Fruit fly (Drosophila melanogaster) whole organism, embryonic: ENCODE data around the gene sloth1.
A peak's percentile ranks its signal among the peaks of the same experiment; 100 is the strongest.

Source experiments
- Abd-B ChIP-seq: fragments of 200-800 bp; sonication (Bioruptor generic); optimal IDR thresholded peaks from 2 replicates; lab custom pipeline; 2018; ENCODE audit warnings: missing biosample characterization, mild to moderate bottlenecking, missing genetic modification characterization, moderate library complexity
- Asciz ChIP-seq: fragments of 200-800 bp; sonication (Bioruptor generic); optimal IDR thresholded peaks from 2 replicates; lab custom pipeline; 2017; ENCODE audit warnings: missing biosample characterization, mild to moderate bottlenecking, missing genetic modification characterization, missing genetic modification reagents
- CG11398 ChIP-seq: fragments of 200-800 bp; sonication (Bioruptor generic); optimal IDR thresholded peaks from 2 replicates; lab custom pipeline; 2016; ENCODE audit warnings: missing biosample characterization, missing genetic modification characterization
- CG11456 ChIP-seq: fragments of 200-800 bp; sonication (Bioruptor generic); IDR thresholded peaks from 3 replicates; pipeline ENCODE4 v1.3.6; 2022; ENCODE audit warnings: missing biosample characterization, missing genetic modification characterization
- CG11696 ChIP-seq: fragments of 200-800 bp; sonication (Bioruptor generic); IDR thresholded peaks from 2 replicates; pipeline ENCODE4 v1.3.6; 2022; ENCODE audit warnings: missing biosample characterization, missing genetic modification characterization
- CG13123 ChIP-seq: fragments of 200-800 bp; sonication (Bioruptor generic); optimal IDR thresholded peaks from 2 replicates; lab custom pipeline; 2016; ENCODE audit warnings: missing biosample characterization, missing genetic modification characterization
- CG13287 ChIP-seq: fragments of 200-800 bp; sonication (Bioruptor generic); IDR thresholded peaks from 2 replicates; pipeline ENCODE4 v1.3.6; 2022; ENCODE audit warnings: missing biosample characterization, missing genetic modification characterization; ENCODE audit not compliant: partially characterized antibody
- CG13894 ChIP-seq: fragments of 200-800 bp; sonication (Bioruptor generic); optimal IDR thresholded peaks from 3 replicates; lab custom pipeline; 2018; ENCODE audit warnings: missing biosample characterization, mild to moderate bottlenecking, missing genetic modification characterization, moderate library complexity
- CG14441 ChIP-seq: fragments of 200-800 bp; sonication (Bioruptor generic); IDR thresholded peaks from 2 replicates; pipeline ENCODE4 v1.3.6; 2022; ENCODE audit warnings: missing biosample characterization, missing genetic modification characterization
- CG14667 ChIP-seq: fragments of 200-800 bp; sonication (Bioruptor generic); IDR thresholded peaks from 2 replicates; pipeline ENCODE4 v1.3.6; 2022; ENCODE audit warnings: missing biosample characterization, missing genetic modification characterization
- CG31365 ChIP-seq: fragments of 200-800 bp; sonication (Bioruptor generic); optimal IDR thresholded peaks from 2 replicates; lab custom pipeline; 2018; ENCODE audit warnings: missing biosample characterization, mild to moderate bottlenecking, missing genetic modification characterization
- CG31441 ChIP-seq: fragments of 200-800 bp; sonication (Bioruptor generic); IDR thresholded peaks from 2 replicates; pipeline ENCODE4 v1.3.6; 2022; ENCODE audit warnings: missing biosample characterization, missing genetic modification characterization
- CG3163 ChIP-seq: fragments of 200-800 bp; sonication (Bioruptor generic); optimal IDR thresholded peaks from 3 replicates; lab custom pipeline; 2016; ENCODE audit warnings: missing biosample characterization, missing genetic modification characterization
- CG6272 ChIP-seq: fragments of 200-800 bp; sonication (Bioruptor generic); IDR thresholded peaks from 2 replicates; pipeline ENCODE4 v1.3.6; 2022; ENCODE audit warnings: missing biosample characterization, missing genetic modification characterization
- CG9876 ChIP-seq: fragments of 200-800 bp; sonication (Bioruptor generic); optimal IDR thresholded peaks from 2 replicates; lab custom pipeline; 2016; ENCODE audit warnings: missing biosample characterization, missing genetic modification characterization
- Hmr ChIP-seq: fragments of 200-800 bp; sonication (Bioruptor generic); optimal IDR thresholded peaks from 3 replicates; lab custom pipeline; 2017; ENCODE audit warnings: mild to moderate bottlenecking, missing biosample characterization, missing genetic modification reagents, missing genetic modification characterization
- Lim3 ChIP-seq: fragments of 200-800 bp; sonication (Bioruptor generic); IDR thresholded peaks from 2 replicates; pipeline ENCODE4 v1.3.6; 2022; ENCODE audit warnings: missing biosample characterization, missing genetic modification characterization
- NC2α ChIP-seq: fragments of 200-800 bp; sonication (Bioruptor generic); optimal IDR thresholded peaks from 2 replicates; lab custom pipeline; 2016; ENCODE audit warnings: missing biosample characterization, missing genetic modification characterization
- NK7.1 ChIP-seq: fragments of 200-800 bp; sonication (Bioruptor generic); optimal IDR thresholded peaks from 3 replicates; lab custom pipeline; 2016; ENCODE audit warnings: missing biosample characterization, missing genetic modification characterization
- Oaz ChIP-seq: fragments of 200-800 bp; sonication (Bioruptor generic); IDR thresholded peaks from 2 replicates; pipeline ENCODE4 v1.3.6; 2022; ENCODE audit warnings: missing biosample characterization, missing genetic modification characterization
- Poxn ChIP-seq: fragments of 200-800 bp; sonication (Bioruptor generic); IDR thresholded peaks from 2 replicates; pipeline ENCODE4 v1.3.6; 2022; ENCODE audit warnings: missing biosample characterization, missing genetic modification characterization
- Sry-δ ChIP-seq: fragments of 200-800 bp; sonication (Bioruptor generic); optimal IDR thresholded peaks from 2 replicates; lab custom pipeline; 2016; ENCODE audit warnings: missing biosample characterization, missing genetic modification characterization
- Ssrp ChIP-seq: fragments of 200-800 bp; sonication (Bioruptor generic); optimal IDR thresholded peaks from 2 replicates; lab custom pipeline; 2018; ENCODE audit warnings: missing biosample characterization, mild to moderate bottlenecking, missing genetic modification characterization, moderate library complexity
- Tbp ChIP-seq: fragments of >200 bp; optimal IDR thresholded peaks from 2 replicates; lab custom pipeline; 2018; ENCODE audit warnings: missing biosample characterization, missing genetic modification characterization
- Trl ChIP-seq, 3 experiments: fragments of >200 bp in 2 of 3; fragments of 200-800 bp in 1 of 3; sonication (Bioruptor generic) in 1 of 3; optimal IDR thresholded peaks; 2 replicates in 1 of 3; 3 replicates in 2 of 3; lab custom pipeline; 2016 to 2017; ENCODE audit warnings: missing biosample characterization in 1 of 3, missing genetic modification characterization in 1 of 3
- YL-1 ChIP-seq: fragments of 200-800 bp; sonication (Bioruptor generic); optimal IDR thresholded peaks from 3 replicates; lab custom pipeline; 2017; ENCODE audit warnings: missing biosample characterization, mild to moderate bottlenecking, missing genetic modification characterization
- croc ChIP-seq: fragments of 200-800 bp; sonication (Bioruptor generic); conservative IDR thresholded peaks from 3 replicates; pipeline ENCODE4 v1.3.6; 2022; ENCODE audit warnings: missing biosample characterization, missing genetic modification characterization
- crp ChIP-seq, 2 experiments: fragments of 200-800 bp; sonication (Bioruptor generic); optimal IDR thresholded peaks; 2 replicates in 1 of 2; 3 replicates in 1 of 2; lab custom pipeline; 2017; ENCODE audit warnings: missing biosample characterization in 2 of 2, missing genetic modification characterization in 2 of 2, mild to moderate bottlenecking in 1 of 2, moderate library complexity in 1 of 2
- danr ChIP-seq: fragments of 200-800 bp; sonication (Bioruptor generic); IDR thresholded peaks from 2 replicates; pipeline ENCODE4 v1.3.6; 2022; ENCODE audit warnings: missing biosample characterization, missing genetic modification characterization
- dimm ChIP-seq: fragments of 200-800 bp; sonication (Bioruptor generic); IDR thresholded peaks from 2 replicates; pipeline ENCODE4 v1.3.6; 2022; ENCODE audit warnings: missing biosample characterization, missing genetic modification characterization
- disco-r ChIP-seq: fragments of 200-800 bp; sonication (Bioruptor generic); optimal IDR thresholded peaks from 2 replicates; lab custom pipeline; 2016; ENCODE audit warnings: missing biosample characterization, missing genetic modification characterization
- ftz-f1 ChIP-seq: fragments of 200-800 bp; sonication (Bioruptor generic); optimal IDR thresholded peaks from 2 replicates; lab custom pipeline; 2016; ENCODE audit warnings: missing biosample characterization, missing genetic modification characterization
- fu2 ChIP-seq: fragments of 200-800 bp; sonication (Bioruptor generic); optimal IDR thresholded peaks from 2 replicates; lab custom pipeline; 2016; ENCODE audit warnings: missing biosample characterization, missing genetic modification characterization
- gro ChIP-seq: fragments of 200-800 bp; sonication (Bioruptor generic); optimal IDR thresholded peaks from 2 replicates; lab custom pipeline; 2016; ENCODE audit warnings: missing biosample characterization, missing genetic modification characterization
- gsb ChIP-seq: fragments of 200-800 bp; sonication (Bioruptor generic); IDR thresholded peaks from 2 replicates; pipeline ENCODE4 v1.3.6; 2022; ENCODE audit warnings: missing biosample characterization, missing genetic modification characterization
- kah ChIP-seq: fragments of 200-800 bp; sonication (Bioruptor generic); optimal IDR thresholded peaks from 2 replicates; lab custom pipeline; 2018; ENCODE audit warnings: missing biosample characterization, mild to moderate bottlenecking, missing genetic modification characterization
- ken ChIP-seq: fragments of 200-800 bp; sonication (Bioruptor generic); IDR thresholded peaks from 3 replicates; pipeline ENCODE4 v1.3.6; 2022; ENCODE audit warnings: missing biosample characterization, missing genetic modification characterization
- kni ChIP-seq: fragments of 200-800 bp; sonication (Bioruptor generic); optimal IDR thresholded peaks from 3 replicates; lab custom pipeline; 2017; ENCODE audit warnings: mild to moderate bottlenecking, missing biosample characterization, missing genetic modification reagents, missing genetic modification characterization
- lov ChIP-seq, 2 experiments: fragments of 200-800 bp in 1 of 2; fragments of >200 bp in 1 of 2; sonication (Bioruptor generic) in 1 of 2; IDR thresholded peaks in 1 of 2; optimal IDR thresholded peaks in 1 of 2; 2 replicates in 1 of 2; 3 replicates in 1 of 2; pipeline versions ENCODE4 v1.3.6 to Lab custom; 2017 to 2022; ENCODE audit warnings: missing biosample characterization in 1 of 2, missing genetic modification characterization in 1 of 2
- maf-S ChIP-seq: fragments of 200-800 bp; sonication (Bioruptor generic); optimal IDR thresholded peaks from 2 replicates; lab custom pipeline; 2016; ENCODE audit warnings: missing biosample characterization, missing genetic modification characterization
- org-1 ChIP-seq: fragments of 200-800 bp; sonication (Bioruptor generic); optimal IDR thresholded peaks from 2 replicates; lab custom pipeline; 2017; ENCODE audit warnings: missing biosample characterization, missing genetic modification characterization
- pfk ChIP-seq: fragments of 200-800 bp; sonication (Bioruptor generic); optimal IDR thresholded peaks from 2 replicates; lab custom pipeline; 2018; ENCODE audit warnings: missing biosample characterization, mild to moderate bottlenecking, missing genetic modification characterization, moderate library complexity
- pho ChIP-seq: fragments of 200-800 bp; sonication (Bioruptor generic); optimal IDR thresholded peaks from 2 replicates; lab custom pipeline; 2016; ENCODE audit warnings: missing biosample characterization, missing genetic modification characterization
- psq ChIP-seq: fragments of 200-800 bp; sonication (Bioruptor generic); optimal IDR thresholded peaks from 2 replicates; lab custom pipeline; 2017; ENCODE audit warnings: missing biosample characterization, missing genetic modification characterization
- pum ChIP-seq: fragments of 200-800 bp; sonication (Bioruptor generic); optimal IDR thresholded peaks from 2 replicates; lab custom pipeline; 2016; ENCODE audit warnings: missing biosample characterization, missing genetic modification characterization
- sd ChIP-seq: fragments of 200-800 bp; sonication (Bioruptor generic); optimal IDR thresholded peaks from 3 replicates; lab custom pipeline; 2018; ENCODE audit warnings: missing biosample characterization, mild to moderate bottlenecking, missing genetic modification characterization, moderate library complexity
- shn ChIP-seq: fragments of 200-800 bp; sonication (Bioruptor generic); optimal IDR thresholded peaks from 3 replicates; lab custom pipeline; 2016; ENCODE audit warnings: missing biosample characterization, missing genetic modification characterization
- tio ChIP-seq: fragments of 200-800 bp; sonication (Bioruptor generic); optimal IDR thresholded peaks from 2 replicates; lab custom pipeline; 2017; ENCODE audit warnings: missing biosample characterization, missing genetic modification characterization, inconsistent platforms

The sloth1 gene

dm6 chrX:7013320-7014214 lies 2.4 kb downstream of the sloth1 start, which contains the start of the genes CG3032 and CG4593 (continued):
- TF ChIP-seq CG14667 (GFP tag; lab: Robert Waterston, UW) (peak; percentile 81), danr (GFP tag; lab: Robert Waterston, UW) (peak; percentile 70), tio (peak; percentile 60), disco-r (GFP tag; lab: Kevin White, UChicago) (no peak), org-1 (GFP tag; lab: Kevin White, UChicago) (peak; percentile 40), psq (peak; percentile 11), NK7.1 (GFP tag; lab: Kevin White, UChicago) (peak; percentile 56), gro (GFP tag; lab: Kevin White, UChicago) (peak; percentile 72), fu2 (peak; percentile 73), NC2α (GFP tag; lab: Kevin White, UChicago) (no peak), crp (GFP tag; optimal IDR thresholded peaks at IDR 0.05; lab: Kevin White, UChicago) (peak in 1 of 2 experiments; percentile 60), YL-1 (GFP tag; lab: Kevin White, UChicago) (peak; percentile 27), Oaz (peak; percentile 78), shn (GFP tag; lab: Kevin White, UChicago) (peak; percentile 48), lov (optimal IDR thresholded peaks at IDR 0.05; lab: Kevin White, UChicago) (no peak), lov (GFP tag; IDR thresholded peaks at IDR 0.05; lab: Robert Waterston, UW) (peak; percentile 68; the same call in 2 of the 3 replicates), Ssrp (peak; percentile 68), croc (GFP tag; lab: Robert Waterston, UW) (peak; percentile 61), Tbp (GFP tag; lab: Kevin White, UChicago) (no peak), CG31441 (GFP tag; lab: Robert Waterston, UW) (peak; percentile 81), Poxn (GFP tag; lab: Robert Waterston, UW) (peak; percentile 79), dimm (GFP tag; lab: Robert Waterston, UW) (peak; percentile 68), pum (GFP tag; lab: Kevin White, UChicago) (peak; percentile 68), CG13123 (GFP tag; lab: Kevin White, UChicago) (peak; percentile 14), sd (tag; lab: Kevin White, UChicago) (peak; percentile 94), CG13894 (tag; lab: Kevin White, UChicago) (peak; percentile 60), CG3163 (peak; percentile 40), CG11696 (GFP tag; lab: Robert Waterston, UW) (peak; percentile 80), CG13287 (GFP tag; lab: Robert Waterston, UW) (peak; percentile 23; the same call in 1 of the 2 replicates), CG11456 (peak; percentile 87), maf-S (peak; percentile 57), Hmr (GFP tag; lab: Kevin White, UChicago) (peak; percentile 86), Trl (optimal IDR thresholded peaks at IDR 0.05; lab: Kevin White, UChicago) (no peak), Trl (GFP tag; optimal IDR thresholded peaks at IDR 0.05; lab: Kevin White, UChicago) (peak; percentile 80), kni (no peak), Sry-δ (GFP tag; lab: Kevin White, UChicago) (peak; percentile 73), kah (GFP tag; lab: Kevin White, UChicago) (no peak), ken (GFP tag; lab: Robert Waterston, UW) (peak; percentile 91), Asciz (GFP tag; lab: Kevin White, UChicago) (peak; percentile 37), CG9876 (GFP tag; lab: Kevin White, UChicago) (no peak), pfk (no peak), pho (GFP tag; lab: Kevin White, UChicago) (peak; percentile 81), CG14441 (GFP tag; lab: Robert Waterston, UW) (peak; percentile 94), CG6272 (GFP tag; lab: Robert Waterston, UW) (peak; percentile 87), Lim3 (no peak; the same call in 1 of the 2 replicates), CG11398 (GFP tag; lab: Kevin White, UChicago) (peak; percentile 40), ftz-f1 (GFP tag; lab: Kevin White, UChicago) (no peak), gsb (GFP tag; lab: Robert Waterston, UW) (peak; percentile 87), CG31365 (tag; lab: Kevin White, UChicago) (peak; percentile 29), Abd-B (GFP tag; lab: Kevin White, UChicago) (peak; percentile 75)
